Worm (Caenorhabditis elegans) whole organism, L4 larva: ENCODE measurements around the gene srd-19.

Source experiments
- F10B5.3 ChIP-seq: sonication (generic microtip); optimal IDR thresholded peaks from 2 replicates; lab custom pipeline; 2016; ENCODE audit warnings: mild to moderate bottlenecking, missing genetic modification characterization, missing compliant biosample characterization
- aly-2 ChIP-seq: sonication (generic microtip); optimal IDR thresholded peaks from 2 replicates; lab custom pipeline; 2018; ENCODE audit warnings: missing biosample characterization, missing genetic modification characterization
- mdl-1 ChIP-seq, 2 experiments: fragments of 150-350 bp in 1 of 2; sonication (generic microtip) in 1 of 2; optimal IDR thresholded peaks; 2 replicates each; lab custom pipeline; 2014 to 2017; ENCODE audit warnings: missing biosample characterization in 2 of 2, missing genetic modification characterization in 2 of 2
- set-16 ChIP-seq: fragments of 200-800 bp; sonication (Bioruptor generic); IDR thresholded peaks from 2 replicates; pipeline ENCODE4 v1.3.6; 2022; ENCODE audit warnings: missing genetic modification reagents, missing genetic modification characterization, missing compliant biosample characterization
- skn-1 ChIP-seq: fragments of 150-350 bp; optimal IDR thresholded peaks from 2 replicates; lab custom pipeline; 2014; ENCODE audit warnings: missing biosample characterization, missing genetic modification characterization
- zag-1 ChIP-seq: fragments of 150-350 bp; optimal IDR thresholded peaks from 2 replicates; lab custom pipeline; 2014; ENCODE audit warnings: missing biosample characterization, missing genetic modification characterization

DNA sequence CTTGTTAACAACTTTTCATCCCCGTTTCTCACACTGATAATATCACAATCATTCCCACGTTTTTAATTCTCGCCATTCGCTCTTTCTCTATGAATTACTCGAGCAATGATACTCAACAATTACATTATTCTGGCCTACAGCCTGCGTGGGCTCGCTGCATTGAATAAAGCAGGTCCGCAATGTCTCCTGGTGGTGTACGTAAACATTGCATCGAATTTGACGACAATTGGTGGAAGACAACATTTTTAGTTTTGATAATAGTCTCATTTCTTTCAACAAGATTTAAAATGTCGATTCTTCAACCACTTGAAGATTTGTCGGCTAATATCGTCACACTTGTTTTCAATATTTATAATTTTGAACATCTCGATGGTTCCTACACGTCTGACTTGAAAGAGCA is 30.8 kb upstream of the srd-19 start, which contains the start of gene bath-39:
- TF ChIP-seq aly-2 (tag; lab: Kevin White, UChicago) (no peak), zag-1 (no peak), skn-1 (tag; lab: Kevin White, UChicago) (no peak), mdl-1 (tag; optimal IDR thresholded peaks at IDR 0.05; lab: Kevin White, UChicago) (no peak), set-16 (GFP tag; lab: Robert Waterston, UW) (no peak), F10B5.3 (tag; lab: Kevin White, UChicago) (no peak)
